Worm (Caenorhabditis elegans) whole organism, L3 larva: ENCODE measurements around the gene cest-13.

ENCODE experiments used
- R02D3.7 ChIP-seq: fragments of 150-350 bp; optimal IDR thresholded peaks from 2 replicates; lab custom pipeline; 2014; ENCODE audit warnings: missing biosample characterization, missing genetic modification characterization
- aly-2 ChIP-seq: fragments of 150-350 bp; optimal IDR thresholded peaks from 2 replicates; lab custom pipeline; 2014; ENCODE audit warnings: missing biosample characterization, missing genetic modification characterization
- ama-1 ChIP-seq: fragments of 150-350 bp; optimal IDR thresholded peaks from 2 replicates; lab custom pipeline; 2018
- ceh-28 ChIP-seq: fragments of 150-350 bp; optimal IDR thresholded peaks from 2 replicates; lab custom pipeline; 2014; ENCODE audit warnings: missing biosample characterization, missing genetic modification reagents, missing genetic modification characterization
- ceh-82 ChIP-seq: fragments of 150-350 bp; optimal IDR thresholded peaks from 2 replicates; lab custom pipeline; 2014; ENCODE audit warnings: missing biosample characterization, missing genetic modification characterization
- egl-27 ChIP-seq: sonication (generic microtip); optimal IDR thresholded peaks from 4 replicates; lab custom pipeline; 2017; ENCODE audit warnings: missing biosample characterization, missing genetic modification reagents, missing genetic modification characterization
- elt-1 ChIP-seq: fragments of 150-350 bp; optimal IDR thresholded peaks from 2 replicates; lab custom pipeline; 2014; ENCODE audit warnings: missing biosample characterization, missing genetic modification characterization
- elt-2 ChIP-seq: sonication (generic microtip); optimal IDR thresholded peaks from 2 replicates; lab custom pipeline; 2016; ENCODE audit warnings: missing genetic modification reagents, mild to moderate bottlenecking, missing genetic modification characterization, missing compliant biosample characterization
- eor-1 ChIP-seq, 2 experiments: fragments of 150-350 bp; optimal IDR thresholded peaks; 2 replicates each; lab custom pipeline; 2014 to 2018; ENCODE audit warnings: missing biosample characterization in 2 of 2, missing genetic modification characterization in 2 of 2
- fkh-10 ChIP-seq: sonication (generic microtip); optimal IDR thresholded peaks from 2 replicates; lab custom pipeline; 2017; ENCODE audit warnings: missing biosample characterization, missing genetic modification reagents, missing genetic modification characterization
- fkh-2 ChIP-seq: fragments of 150-350 bp; optimal IDR thresholded peaks from 2 replicates; lab custom pipeline; 2014; ENCODE audit warnings: missing biosample characterization, missing genetic modification reagents, missing genetic modification characterization
- fos-1 ChIP-seq: fragments of 150-350 bp; optimal IDR thresholded peaks from 2 replicates; lab custom pipeline; 2014; ENCODE audit warnings: missing biosample characterization, missing genetic modification characterization
- hmg-11 ChIP-seq: sonication (generic microtip); optimal IDR thresholded peaks from 2 replicates; lab custom pipeline; 2016; ENCODE audit warnings: missing genetic modification characterization, missing compliant biosample characterization
- jun-1 ChIP-seq: fragments of 150-350 bp; optimal IDR thresholded peaks from 2 replicates; lab custom pipeline; 2014; ENCODE audit warnings: missing biosample characterization, missing genetic modification reagents, missing genetic modification characterization
- lin-15B ChIP-seq: fragments of 150-350 bp; optimal IDR thresholded peaks from 2 replicates; lab custom pipeline; 2014; ENCODE audit warnings: missing biosample characterization, missing genetic modification characterization
- lsy-12 ChIP-seq: sonication (generic microtip); optimal IDR thresholded peaks from 2 replicates; lab custom pipeline; 2016; ENCODE audit warnings: mild to moderate bottlenecking, missing genetic modification characterization, missing compliant biosample characterization
- mdl-1 ChIP-seq: fragments of 150-350 bp; optimal IDR thresholded peaks from 2 replicates; lab custom pipeline; 2014; ENCODE audit warnings: missing biosample characterization, missing genetic modification characterization
- mml-1 ChIP-seq: fragments of 150-350 bp; sonication (generic microtip); optimal IDR thresholded peaks from 3 replicates; lab custom pipeline; 2014; ENCODE audit warnings: missing biosample characterization, missing genetic modification characterization
- nfya-1 ChIP-seq: sonication (generic microtip); optimal IDR thresholded peaks from 2 replicates; lab custom pipeline; 2017; ENCODE audit warnings: missing genetic modification characterization, mild to moderate bottlenecking, missing compliant biosample characterization, antibody characterized with exemption, moderate library complexity; ENCODE audit not compliant: insufficient read depth
- nhr-11 ChIP-seq: fragments of 150-350 bp; optimal IDR thresholded peaks from 2 replicates; lab custom pipeline; 2014; ENCODE audit warnings: missing biosample characterization, missing genetic modification characterization
- nhr-12 ChIP-seq: fragments of 150-350 bp; optimal IDR thresholded peaks from 2 replicates; lab custom pipeline; 2014; ENCODE audit warnings: missing biosample characterization, missing genetic modification characterization
- nhr-23 ChIP-seq: fragments of 150-350 bp; optimal IDR thresholded peaks from 2 replicates; lab custom pipeline; 2014; ENCODE audit warnings: missing biosample characterization, missing genetic modification reagents, missing genetic modification characterization
- nhr-237 ChIP-seq: fragments of 150-350 bp; optimal IDR thresholded peaks from 2 replicates; lab custom pipeline; 2014; ENCODE audit warnings: missing biosample characterization, missing genetic modification characterization
- nhr-25 ChIP-seq: sonication (generic microtip); optimal IDR thresholded peaks from 2 replicates; lab custom pipeline; 2017; ENCODE audit warnings: missing biosample characterization, missing genetic modification characterization
- nhr-43 ChIP-seq: sonication (generic microtip); optimal IDR thresholded peaks from 2 replicates; lab custom pipeline; 2016; ENCODE audit warnings: mild to moderate bottlenecking, missing genetic modification characterization, missing compliant biosample characterization; ENCODE audit not compliant: poor library complexity, severe bottlenecking
- nhr-67 ChIP-seq: fragments of 150-350 bp; optimal IDR thresholded peaks from 2 replicates; lab custom pipeline; 2014; ENCODE audit warnings: missing biosample characterization, missing genetic modification characterization
- pha-4 ChIP-seq: fragments of 150-350 bp; optimal IDR thresholded peaks from 2 replicates; lab custom pipeline; 2014; ENCODE audit warnings: missing biosample characterization, missing genetic modification reagents, missing genetic modification characterization
- pqm-1 ChIP-seq: fragments of 150-350 bp; optimal IDR thresholded peaks from 2 replicates; lab custom pipeline; 2017; ENCODE audit warnings: missing biosample characterization, missing genetic modification characterization, inconsistent platforms
- skn-1 ChIP-seq: fragments of 150-350 bp; optimal IDR thresholded peaks from 2 replicates; lab custom pipeline; 2014; ENCODE audit warnings: missing biosample characterization, missing genetic modification characterization
- tbx-2 ChIP-seq: sonication (generic microtip); optimal IDR thresholded peaks from 2 replicates; lab custom pipeline; 2016; ENCODE audit warnings: mild to moderate bottlenecking, missing genetic modification characterization, missing compliant biosample characterization
- unc-39 ChIP-seq: sonication (generic microtip); optimal IDR thresholded peaks from 4 replicates; lab custom pipeline; 2017; ENCODE audit warnings: missing biosample characterization, missing genetic modification characterization
- unc-62 ChIP-seq: fragments of 150-350 bp; sonication (generic microtip); optimal IDR thresholded peaks from 4 replicates; lab custom pipeline; 2014; ENCODE audit warnings: missing biosample characterization, missing genetic modification reagents, missing genetic modification characterization
- zag-1 ChIP-seq: fragments of 150-350 bp; optimal IDR thresholded peaks from 2 replicates; lab custom pipeline; 2014; ENCODE audit warnings: missing biosample characterization, missing genetic modification characterization
- ztf-4 ChIP-seq: fragments of 150-350 bp; optimal IDR thresholded peaks from 2 replicates; lab custom pipeline; 2014; ENCODE audit warnings: missing biosample characterization, missing genetic modification characterization

Gene cest-13

ce11 chrX:13739125-13739820 lies 20.8 kb upstream of the cest-13 start (continued):
- TF ChIP-seq zag-1 (no peak), fkh-2 (tag; lab: Kevin White, UChicago) (no peak), mml-1 (tag; lab: Kevin White, UChicago) (no peak), hmg-11 (tag; lab: Kevin White, UChicago) (peak; percentile 24), unc-62 (GFP tag; lab: Kevin White, UChicago) (no peak), nhr-23 (no peak), tbx-2 (no peak), ztf-4 (tag; lab: Kevin White, UChicago) (no peak), egl-27 (tag; lab: Kevin White, UChicago) (no peak), skn-1 (tag; lab: Kevin White, UChicago) (no peak), eor-1 (tag; optimal IDR thresholded peaks at IDR 0.05; lab: Kevin White, UChicago) (no peak), jun-1 (tag; lab: Kevin White, UChicago) (no peak), fkh-10 (GFP tag; lab: Kevin White, UChicago) (peak; percentile 62), mdl-1 (peak; percentile 31), lin-15B (tag; lab: Kevin White, UChicago) (no peak), pqm-1 (tag; lab: Kevin White, UChicago) (no peak), R02D3.7 (tag; lab: Kevin White, UChicago) (no peak), lsy-12 (tag; lab: Kevin White, UChicago) (peak; percentile 19), nhr-67 (tag; lab: Kevin White, UChicago) (no peak), fos-1 (no peak), nhr-12 (no peak), aly-2 (tag; lab: Kevin White, UChicago) (no peak)

ce11 chrX:13743371-13743770 lies 16.7 kb upstream of the cest-13 start:
- TF ChIP-seq pha-4 (tag; lab: Kevin White, UChicago): peak; percentile 93
- TF ChIP-seq ceh-82 (tag; lab: Kevin White, UChicago): no peak

DNA sequence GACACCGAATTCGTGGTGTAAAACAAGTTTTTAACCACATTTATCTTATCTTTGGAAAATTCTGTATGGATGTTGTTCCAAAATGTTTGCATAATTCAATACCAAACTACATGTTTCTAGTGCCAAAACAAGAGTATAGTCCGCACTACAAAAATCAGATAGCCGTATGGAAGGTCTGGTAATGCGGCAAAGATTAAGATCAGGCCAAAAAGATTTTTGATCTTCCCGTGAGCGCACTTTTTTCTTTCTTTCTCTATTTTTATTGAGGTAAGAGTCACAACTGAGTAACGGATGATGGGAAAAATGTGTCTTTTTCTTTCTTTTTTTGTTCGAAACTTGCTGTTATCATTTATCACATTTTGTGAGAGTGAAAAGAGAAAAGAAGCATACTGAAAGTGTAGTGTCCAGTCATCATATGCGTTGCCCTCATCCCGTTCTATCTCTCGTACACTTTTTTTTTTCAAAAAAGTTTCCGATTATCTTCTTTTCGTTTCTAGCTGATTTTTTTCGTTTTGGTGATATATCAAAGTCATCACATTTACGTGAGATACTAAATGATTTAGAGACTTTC lies 15.4 kb upstream of the cest-13 start:
- no peak for TF ChIP-seq nhr-67 (tag; lab: Kevin White, UChicago)
- TF ChIP-seq nfya-1 (tag; lab: Kevin White, UChicago): peak; percentile 26
- no peak for TF ChIP-seq ama-1 (lab: Kevin White, UChicago)
- TF ChIP-seq hmg-11 (tag; lab: Kevin White, UChicago): peak; percentile 53
- no peak for TF ChIP-seq mml-1 (tag; lab: Kevin White, UChicago)
- TF ChIP-seq elt-1 (tag; lab: Kevin White, UChicago): peak; percentile 94
- no peak for TF ChIP-seq unc-39 (tag; lab: Kevin White, UChicago)
- no peak for TF ChIP-seq lsy-12 (tag; lab: Kevin White, UChicago)
- TF ChIP-seq nhr-11 (tag; lab: Kevin White, UChicago): no peak
- TF ChIP-seq nhr-25 (tag; lab: Kevin White, UChicago): peak; percentile 21
- peak; percentile 40 for TF ChIP-seq nhr-43
- TF ChIP-seq nhr-12: no peak
- TF ChIP-seq pqm-1 (tag; lab: Kevin White, UChicago): peak; percentile 28
- peak; percentile 23 for TF ChIP-seq elt-2 (tag; lab: Kevin White, UChicago)

- TF ChIP-seq mdl-1: no peak
- peak; percentile 22 for TF ChIP-seq nhr-25 (tag; lab: Kevin White, UChicago)
- TF ChIP-seq nhr-43: peak; percentile 32
- TF ChIP-seq nhr-237: no peak
- peak; percentile 5 for TF ChIP-seq ceh-28 (tag; lab: Kevin White, UChicago)
- TF ChIP-seq elt-1 (tag; lab: Kevin White, UChicago): peak; percentile 88
- peak; percentile 52 for TF ChIP-seq nhr-23
Observed at ce11 chrX:13745558-13745957, 14.5 kb upstream of the cest-13 start.

- TF ChIP-seq nhr-237 (no peak), elt-2 (tag; lab: Kevin White, UChicago) (peak; percentile 72), mdl-1 (no peak), pqm-1 (tag; lab: Kevin White, UChicago) (peak; percentile 73)
Observed at ce11 chrX:13746231-13746630, 13.8 kb upstream of the cest-13 start.
